Worm (Caenorhabditis elegans): ENCODE measurements around the gene Y55F3AM.13.

- TF ChIP-seq fkh-4 (tag; optimal IDR thresholded peaks at IDR 0.05; ENCODE audit: borderline replicate concordance), result no peak
- no peak for TF ChIP-seq skn-1 (tag; optimal IDR thresholded peaks at IDR 0.05)
- TF ChIP-seq lsy-2 (tag; optimal IDR thresholded peaks at IDR 0.05), result no peak
- TF ChIP-seq ceh-90 (tag; optimal IDR thresholded peaks at IDR 0.05), result no peak
- TF ChIP-seq ztf-11 (tag; optimal IDR thresholded peaks at IDR 0.05), result no peak
- TF ChIP-seq rnt-1 (tag; optimal IDR thresholded peaks at IDR 0.05), result no peak
- no peak for TF ChIP-seq elt-3 (tag; optimal IDR thresholded peaks at IDR 0.05)
- no peak for TF ChIP-seq blmp-1 (tag; optimal IDR thresholded peaks at IDR 0.05)
- TF ChIP-seq lin-13 (GFP tag; optimal IDR thresholded peaks at IDR 0.05), result no peak
- TF ChIP-seq nhr-19 (GFP tag; conservative IDR thresholded peaks at IDR 0.05), result no peak
- no peak for TF ChIP-seq aly-2 (tag; optimal IDR thresholded peaks at IDR 0.05)
Measured at ce11 chrIV:1040537-1040936, 15.6 kb downstream of the Y55F3AM.13 start.
